Fruit fly (Drosophila melanogaster): ENCODE data around the gene Glyp.
A peak's percentile ranks its signal among the peaks of the same experiment; 100 is the strongest.

- TF ChIP-seq CG31627 (GFP tag; optimal IDR thresholded peaks at IDR 0.05) (peak; percentile 57), CG11762 (GFP tag; optimal IDR thresholded peaks at IDR 0.05; ENCODE audit: insufficient read depth) (peak; percentile 43), CG4318 (GFP tag; optimal IDR thresholded peaks at IDR 0.05) (peak; percentile 30), Sox102F (GFP tag; optimal IDR thresholded peaks at IDR 0.05) (no peak), Hr39 (GFP tag; optimal IDR thresholded peaks at IDR 0.05) (peak; percentile 63), CG11294 (GFP tag; IDR thresholded peaks at IDR 0.05) (peak; percentile 33; the same call in 1 of the 2 replicates), vri (GFP tag; optimal IDR thresholded peaks at IDR 0.05) (peak; percentile 20), dac (GFP tag; optimal IDR thresholded peaks at IDR 0.05) (no peak), salr (GFP tag; optimal IDR thresholded peaks at IDR 0.05) (peak in 1 of 2 experiments; percentile 61), achi (GFP tag; optimal IDR thresholded peaks at IDR 0.05) (peak; percentile 63)
Observed at dm6 chr2L:2175930-2176643, 45.5 kb downstream of the Glyp start.
